Worm (Caenorhabditis elegans) whole organism, early embryonic: Measurements from ENCODE around the gene eif-2Bdelta.

Source experiments
- hmbx-1 ChIP-seq: sonication (generic microtip); optimal IDR thresholded peaks from 2 replicates; lab custom pipeline; 2016; ENCODE audit warnings: mild to moderate bottlenecking, missing genetic modification characterization, missing compliant biosample characterization
- hnd-1 ChIP-seq: sonication (generic microtip); optimal IDR thresholded peaks from 2 replicates; lab custom pipeline; 2016; ENCODE audit warnings: missing genetic modification characterization, missing compliant biosample characterization
- tbx-11 ChIP-seq: fragments of 200-800 bp; sonication (Bioruptor generic); IDR thresholded peaks from 2 replicates; pipeline ENCODE4 v1.3.6; 2022; ENCODE audit warnings: missing genetic modification characterization, missing compliant biosample characterization

ce11 chrV:9539638-9540037 is 26.0 kb downstream of the eif-2Bdelta start, which contains the start of gene C50F4.12:
- no peak for TF ChIP-seq tbx-11 (GFP tag; lab: Robert Waterston, UW)
- no peak for TF ChIP-seq hmbx-1
- TF ChIP-seq hnd-1 (tag; lab: Kevin White, UChicago), result no peak
